Worm (Caenorhabditis elegans) whole organism, L2 larva: ENCODE measurements around the gene F15B9.6.
A peak's percentile ranks its signal among the peaks of the same experiment; 100 is the strongest.

Experiments used
- C34F6.9 ChIP-seq: fragments of 150-350 bp; optimal IDR thresholded peaks from 2 replicates; lab custom pipeline; 2014; ENCODE audit warnings: missing biosample characterization, missing genetic modification characterization
- F13H6.1 ChIP-seq: sonication (generic microtip); optimal IDR thresholded peaks from 2 replicates; lab custom pipeline; 2016; ENCODE audit warnings: missing genetic modification characterization, missing compliant biosample characterization
- R02D3.7 ChIP-seq: fragments of 150-350 bp; optimal IDR thresholded peaks from 2 replicates; lab custom pipeline; 2014; ENCODE audit warnings: missing biosample characterization, missing genetic modification characterization
- Y55F3AM.14 ChIP-seq: fragments of 200-800 bp; sonication (Bioruptor generic); optimal IDR thresholded peaks from 2 replicates; lab custom pipeline; 2018; ENCODE audit warnings: mild to moderate bottlenecking, missing genetic modification characterization, missing compliant biosample characterization
- alr-1 ChIP-seq: fragments of 150-350 bp; optimal IDR thresholded peaks from 2 replicates; lab custom pipeline; 2014; ENCODE audit warnings: missing biosample characterization, missing genetic modification characterization
- aly-2 ChIP-seq: fragments of 150-350 bp; optimal IDR thresholded peaks from 2 replicates; lab custom pipeline; 2014; ENCODE audit warnings: missing biosample characterization, missing genetic modification characterization
- ama-1 ChIP-seq: fragments of 150-350 bp; optimal IDR thresholded peaks from 2 replicates; lab custom pipeline; 2018; ENCODE audit warnings: inconsistent platforms
- blmp-1 ChIP-seq: sonication (generic microtip); optimal IDR thresholded peaks from 2 replicates; lab custom pipeline; 2017; ENCODE audit warnings: missing genetic modification characterization, mild to moderate bottlenecking, missing compliant biosample characterization, antibody characterized with exemption, moderate library complexity; ENCODE audit not compliant: insufficient read depth
- ceh-82 ChIP-seq: fragments of 150-350 bp; optimal IDR thresholded peaks from 2 replicates; lab custom pipeline; 2014; ENCODE audit warnings: missing biosample characterization, missing genetic modification characterization
- crh-2 ChIP-seq: sonication (generic microtip); optimal IDR thresholded peaks from 2 replicates; lab custom pipeline; 2017; ENCODE audit warnings: missing biosample characterization, missing genetic modification characterization
- dmd-4 ChIP-seq: sonication (generic microtip); optimal IDR thresholded peaks from 2 replicates; lab custom pipeline; 2017; ENCODE audit warnings: missing biosample characterization, missing genetic modification characterization
- egl-27 ChIP-seq: sonication (generic microtip); optimal IDR thresholded peaks from 3 replicates; lab custom pipeline; 2017; ENCODE audit warnings: missing biosample characterization, missing genetic modification reagents, missing genetic modification characterization
- elt-3 ChIP-seq: sonication (generic microtip); optimal IDR thresholded peaks from 2 replicates; lab custom pipeline; 2017; ENCODE audit warnings: missing biosample characterization, missing genetic modification characterization
- fos-1 ChIP-seq: fragments of 150-350 bp; optimal IDR thresholded peaks from 2 replicates; lab custom pipeline; 2014; ENCODE audit warnings: missing biosample characterization, missing genetic modification characterization
- gmeb-1 ChIP-seq: fragments of 150-350 bp; optimal IDR thresholded peaks from 2 replicates; lab custom pipeline; 2014; ENCODE audit warnings: missing biosample characterization, missing genetic modification characterization
- lin-13 ChIP-seq: fragments of 150-350 bp; optimal IDR thresholded peaks from 2 replicates; lab custom pipeline; 2014; ENCODE audit warnings: missing biosample characterization, missing genetic modification reagents, missing genetic modification characterization
- lsy-2 ChIP-seq, 2 experiments: fragments of 150-350 bp in 1 of 2; sonication (generic microtip) in 1 of 2; optimal IDR thresholded peaks; 2 replicates each; lab custom pipeline; 2014 to 2017; ENCODE audit warnings: missing biosample characterization in 2 of 2, missing genetic modification characterization in 2 of 2
- mab-5 ChIP-seq: fragments of 150-350 bp; optimal IDR thresholded peaks from 2 replicates; lab custom pipeline; 2014; ENCODE audit warnings: missing biosample characterization, missing genetic modification characterization
- mbf-1 ChIP-seq: sonication (generic microtip); optimal IDR thresholded peaks from 2 replicates; lab custom pipeline; 2017; ENCODE audit warnings: missing biosample characterization, missing genetic modification characterization
- mdl-1 ChIP-seq, 2 experiments: fragments of 150-350 bp in 1 of 2; sonication (generic microtip) in 1 of 2; optimal IDR thresholded peaks; 2 replicates each; lab custom pipeline; 2017; ENCODE audit warnings: missing biosample characterization in 2 of 2, missing genetic modification characterization in 2 of 2
- nhr-10 ChIP-seq: sonication (generic microtip); optimal IDR thresholded peaks from 2 replicates; lab custom pipeline; 2017; ENCODE audit warnings: missing biosample characterization, missing genetic modification characterization
- nhr-11 ChIP-seq: fragments of 150-350 bp; optimal IDR thresholded peaks from 2 replicates; lab custom pipeline; 2014; ENCODE audit warnings: missing biosample characterization, missing genetic modification characterization
- nhr-12 ChIP-seq: fragments of 150-350 bp; optimal IDR thresholded peaks from 2 replicates; lab custom pipeline; 2014; ENCODE audit warnings: missing biosample characterization, missing genetic modification characterization
- nhr-129 ChIP-seq: fragments of 150-350 bp; optimal IDR thresholded peaks from 2 replicates; lab custom pipeline; 2014; ENCODE audit warnings: missing biosample characterization, missing genetic modification characterization
- nhr-21 ChIP-seq: fragments of 150-350 bp; optimal IDR thresholded peaks from 2 replicates; lab custom pipeline; 2014; ENCODE audit warnings: missing biosample characterization, missing genetic modification characterization
- nhr-23 ChIP-seq: fragments of 150-350 bp; optimal IDR thresholded peaks from 2 replicates; lab custom pipeline; 2014; ENCODE audit warnings: missing biosample characterization, missing genetic modification reagents, missing genetic modification characterization
- nhr-237 ChIP-seq: fragments of 150-350 bp; optimal IDR thresholded peaks from 2 replicates; lab custom pipeline; 2014; ENCODE audit warnings: missing biosample characterization, missing genetic modification characterization
- nhr-25 ChIP-seq: fragments of 150-350 bp; sonication (generic microtip); optimal IDR thresholded peaks from 3 replicates; lab custom pipeline; 2014; ENCODE audit warnings: missing biosample characterization, missing genetic modification characterization
- nhr-77 ChIP-seq: fragments of 150-350 bp; optimal IDR thresholded peaks from 2 replicates; lab custom pipeline; 2014; ENCODE audit warnings: missing biosample characterization, missing genetic modification characterization
- peb-1 ChIP-seq: fragments of 150-350 bp; optimal IDR thresholded peaks from 2 replicates; lab custom pipeline; 2014; ENCODE audit warnings: missing biosample characterization, missing genetic modification characterization
- sem-4 ChIP-seq: fragments of 150-350 bp; optimal IDR thresholded peaks from 2 replicates; lab custom pipeline; 2014; ENCODE audit warnings: missing biosample characterization, missing genetic modification reagents, missing genetic modification characterization
- skn-1 ChIP-seq: sonication (generic microtip); optimal IDR thresholded peaks from 2 replicates; lab custom pipeline; 2017; ENCODE audit warnings: missing biosample characterization, missing genetic modification characterization
- sma-9 ChIP-seq, 2 experiments: fragments of 150-350 bp in 1 of 2; sonication (generic microtip) in 1 of 2; optimal IDR thresholded peaks; 2 replicates each; lab custom pipeline; 2014 to 2016; ENCODE audit warnings: missing genetic modification characterization in 2 of 2, mild to moderate bottlenecking in 1 of 2, missing biosample characterization in 1 of 2, missing compliant biosample characterization in 1 of 2, missing genetic modification reagents in 1 of 2, moderate library complexity in 1 of 2
- snpc-4 ChIP-seq: fragments of 150-350 bp; optimal IDR thresholded peaks from 2 replicates; lab custom pipeline; 2014; ENCODE audit warnings: missing biosample characterization, missing genetic modification characterization
- unc-39 ChIP-seq: fragments of 150-350 bp; optimal IDR thresholded peaks from 2 replicates; lab custom pipeline; 2014; ENCODE audit warnings: missing biosample characterization, missing genetic modification characterization
- unc-55 ChIP-seq: fragments of 150-350 bp; sonication (generic microtip); optimal IDR thresholded peaks from 3 replicates; lab custom pipeline; 2014; ENCODE audit warnings: missing biosample characterization, missing genetic modification reagents, missing genetic modification characterization
- unc-62 ChIP-seq: fragments of 150-350 bp; optimal IDR thresholded peaks from 2 replicates; lab custom pipeline; 2014; ENCODE audit warnings: missing biosample characterization, missing genetic modification reagents, missing genetic modification characterization
- zag-1 ChIP-seq: fragments of 150-350 bp; optimal IDR thresholded peaks from 2 replicates; lab custom pipeline; 2014; ENCODE audit warnings: missing biosample characterization, missing genetic modification characterization
- ztf-1 ChIP-seq: fragments of 200-800 bp; sonication (Bioruptor generic); conservative IDR thresholded peaks from 2 replicates; pipeline ENCODE4 v1.3.6; 2022; ENCODE audit warnings: missing genetic modification characterization, missing compliant biosample characterization
- ztf-11 ChIP-seq: sonication (generic microtip); optimal IDR thresholded peaks from 2 replicates; lab custom pipeline; 2017; ENCODE audit warnings: missing biosample characterization, missing genetic modification characterization
- ztf-4 ChIP-seq: fragments of 150-350 bp; optimal IDR thresholded peaks from 2 replicates; lab custom pipeline; 2014; ENCODE audit warnings: missing biosample characterization, missing genetic modification characterization

The F15B9.6 gene

ce11 chrV:13028871-13029270, 14.9 kb downstream of the F15B9.6 start:
- TF ChIP-seq sem-4 (tag; lab: Kevin White, UChicago) (no peak), dmd-4 (tag; lab: Kevin White, UChicago) (no peak), lin-13 (GFP tag; lab: Kevin White, UChicago) (no peak), blmp-1 (tag; lab: Kevin White, UChicago) (no peak), elt-3 (no peak), ztf-4 (tag; lab: Kevin White, UChicago) (no peak), crh-2 (no peak), ztf-11 (tag; lab: Kevin White, UChicago) (no peak), nhr-21 (tag; lab: Kevin White, UChicago) (no peak), unc-55 (GFP tag; lab: Kevin White, UChicago) (no peak), nhr-129 (tag; lab: Kevin White, UChicago) (no peak), zag-1 (tag; lab: Kevin White, UChicago) (no peak), nhr-12 (no peak)

DNA sequence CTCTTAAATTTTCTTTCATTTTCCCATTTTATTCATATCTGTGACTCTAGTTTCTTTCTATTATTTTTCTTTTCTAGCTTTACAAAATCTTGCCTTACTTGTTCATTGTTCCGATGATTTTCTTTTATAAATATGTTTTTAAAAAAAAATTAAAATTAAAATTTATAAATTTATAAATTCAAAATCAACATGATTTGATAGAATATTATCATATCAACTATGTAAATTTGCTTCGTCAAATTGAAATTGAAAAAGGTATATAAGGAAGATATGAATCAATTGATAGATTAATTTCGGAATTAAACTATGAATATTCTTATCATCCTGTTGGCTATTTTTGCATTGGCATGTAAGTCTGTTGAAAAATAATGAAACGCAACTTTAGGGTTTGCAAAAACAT, 19.3 kb downstream of the F15B9.6 start, which contains the start of gene W07G4.1:
W07G4.1 (plus strand) TSS at position 301 of the 400 bp plus-strand sequence.
- TF ChIP-seq crh-2 (no peak), lsy-2 (tag; optimal IDR thresholded peaks at IDR 0.05; lab: Kevin White, UChicago) (no peak), nhr-237 (tag; lab: Kevin White, UChicago) (no peak), nhr-10 (tag; lab: Kevin White, UChicago) (no peak), aly-2 (tag; lab: Kevin White, UChicago) (no peak), nhr-25 (tag; lab: Kevin White, UChicago) (no peak), alr-1 (tag; lab: Kevin White, UChicago) (no peak), unc-62 (GFP tag; lab: Kevin White, UChicago) (no peak), fos-1 (tag; lab: Kevin White, UChicago) (no peak)

DNA sequence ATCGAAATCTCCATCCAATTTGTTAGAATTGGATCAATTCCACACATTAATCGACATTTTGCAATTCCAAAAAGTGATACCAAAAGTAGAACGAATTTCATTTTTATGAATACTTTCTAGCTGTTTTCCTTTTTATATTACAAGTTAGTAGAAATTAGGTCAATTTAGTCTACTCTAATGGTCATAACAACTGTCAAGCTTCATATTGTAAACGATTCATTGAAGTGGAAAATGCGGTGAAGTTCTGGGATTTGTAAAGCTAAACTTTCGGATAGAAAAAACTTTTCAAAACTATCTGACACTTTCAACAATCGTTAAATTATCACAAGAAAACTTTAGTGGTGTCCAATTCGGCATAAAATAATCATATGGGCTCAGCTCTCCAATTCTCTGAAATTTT, 20.7 kb downstream of the F15B9.6 start, which contains the start of gene W07G4.7:
W07G4.7 (minus strand) TSS at position 101 of the 400 bp plus-strand sequence.
- TF ChIP-seq unc-62 (GFP tag; lab: Kevin White, UChicago) (no peak), gmeb-1 (tag; lab: Kevin White, UChicago) (no peak), C34F6.9 (tag; lab: Kevin White, UChicago) (no peak)

DNA sequence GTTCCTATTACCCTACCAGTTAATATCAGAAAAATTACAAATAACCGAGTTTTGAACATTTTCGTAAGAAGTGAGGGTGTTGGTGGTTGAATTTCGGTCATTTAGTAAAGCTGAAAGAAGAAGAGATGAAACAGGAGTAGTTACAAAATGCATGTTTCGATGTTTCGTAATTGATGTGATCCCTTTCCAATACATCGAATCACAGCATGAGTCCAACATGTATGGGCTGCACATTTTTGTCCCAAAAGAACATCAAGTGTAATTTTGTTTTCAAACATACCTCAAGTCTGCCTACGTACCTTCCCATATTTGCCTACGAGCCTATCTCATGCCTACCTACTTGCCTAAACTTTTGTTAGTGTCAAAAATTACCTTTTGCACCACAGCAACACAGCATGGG, 22.5 kb downstream of the F15B9.6 start, which contains the start of gene W07G4.2:
W07G4.2 (minus strand) TSS at position 101 of the 400 bp plus-strand sequence.
- TF ChIP-seq nhr-11 (tag; lab: Kevin White, UChicago) (no peak), C34F6.9 (tag; lab: Kevin White, UChicago) (no peak), nhr-21 (tag; lab: Kevin White, UChicago) (no peak), nhr-23 (no peak), Y55F3AM.14 (GFP tag; lab: Kevin White, UChicago) (no peak), peb-1 (tag; lab: Kevin White, UChicago) (no peak), mbf-1 (tag; lab: Kevin White, UChicago) (no peak), alr-1 (tag; lab: Kevin White, UChicago) (no peak), sem-4 (tag; lab: Kevin White, UChicago) (no peak), nhr-10 (tag; lab: Kevin White, UChicago) (no peak), ceh-82 (tag; lab: Kevin White, UChicago) (no peak), gmeb-1 (tag; lab: Kevin White, UChicago) (no peak), ztf-1 (GFP tag; lab: Robert Waterston, UW) (no peak), elt-3 (no peak), crh-2 (no peak)

ce11 chrV:13041666-13042065, 27.7 kb downstream of the F15B9.6 start, which contains the start of gene scyl-1:
scyl-1 (minus strand) TSS chrV:13041721.
- TF ChIP-seq unc-55 (GFP tag; lab: Kevin White, UChicago) = peak; percentile 74
- TF ChIP-seq mab-5 (tag; lab: Kevin White, UChicago) = peak; percentile 78
- TF ChIP-seq gmeb-1 (tag; lab: Kevin White, UChicago) = peak; percentile 83
- no peak for TF ChIP-seq ztf-1 (GFP tag; lab: Robert Waterston, UW)
- TF ChIP-seq nhr-25 (tag; lab: Kevin White, UChicago) = peak; percentile 88
- no peak for TF ChIP-seq R02D3.7 (tag; lab: Kevin White, UChicago)
- TF ChIP-seq unc-39 (tag; lab: Kevin White, UChicago) = no peak
- peak; percentile 59 for TF ChIP-seq blmp-1 (tag; lab: Kevin White, UChicago)
- TF ChIP-seq snpc-4 (tag; lab: Kevin White, UChicago) = peak; percentile 17
- TF ChIP-seq ztf-11 (tag; lab: Kevin White, UChicago) = no peak
- TF ChIP-seq nhr-21 (tag; lab: Kevin White, UChicago) = peak; percentile 80
- peak; percentile 31 for TF ChIP-seq ztf-4 (tag; lab: Kevin White, UChicago)
- no peak for TF ChIP-seq alr-1 (tag; lab: Kevin White, UChicago)
- no peak for TF ChIP-seq unc-62 (GFP tag; lab: Kevin White, UChicago)
- TF ChIP-seq nhr-237 (tag; lab: Kevin White, UChicago) = no peak
- no peak for TF ChIP-seq mbf-1 (tag; lab: Kevin White, UChicago)
- TF ChIP-seq mdl-1 (tag; optimal IDR thresholded peaks at IDR 0.05; lab: Kevin White, UChicago) = peak in 1 of 2 experiments; percentile 14
- peak; percentile 92 for TF ChIP-seq sma-9 (GFP tag; optimal IDR thresholded peaks at IDR 0.05; lab: Kevin White, UChicago)
- no peak for TF ChIP-seq sma-9 (tag; optimal IDR thresholded peaks at IDR 0.05; lab: Kevin White, UChicago)
- no peak for TF ChIP-seq egl-27
- no peak for TF ChIP-seq skn-1 (tag; lab: Kevin White, UChicago)
- TF ChIP-seq elt-3 = no peak
- TF ChIP-seq F13H6.1 = peak; percentile 83
- TF ChIP-seq aly-2 (tag; lab: Kevin White, UChicago) = no peak
- TF ChIP-seq ama-1 (lab: Kevin White, UChicago) = no peak
- TF ChIP-seq nhr-23 = no peak
- TF ChIP-seq nhr-11 (tag; lab: Kevin White, UChicago) = no peak
- peak; percentile 81 for TF ChIP-seq nhr-129 (tag; lab: Kevin White, UChicago)
- no peak for TF ChIP-seq nhr-77 (tag; lab: Kevin White, UChicago)
- TF ChIP-seq dmd-4 (tag; lab: Kevin White, UChicago) = peak; percentile 3
